Worm (Caenorhabditis elegans): ENCODE results near the gene D1022.5.

- TF ChIP-seq hrde-1 (tag; optimal IDR thresholded peaks at IDR 0.05; ENCODE audit: borderline replicate concordance) (no peak), F57A8.1 (GFP tag; optimal IDR thresholded peaks at IDR 0.05) (no peak), F52B5.7 (tag; optimal IDR thresholded peaks at IDR 0.05) (no peak), hsf-1 (GFP tag; IDR thresholded peaks at IDR 0.05) (no peak), ama-1 (optimal IDR thresholded peaks at IDR 0.05) (no peak), ama-1 (GFP tag; optimal IDR thresholded peaks at IDR 0.05) (no peak), mcd-1 (GFP tag; IDR thresholded peaks at IDR 0.05) (no peak), ztf-6 (GFP tag; IDR thresholded peaks at IDR 0.05) (no peak)
Measured at ce11 chrII:7489605-7490004, 31.0 kb upstream of the D1022.5 start, which contains the start of gene D1022.9.

Measured in whole organism, young adult.